Worm (Caenorhabditis elegans) whole organism, young adult: ENCODE results near the gene pat-12.
A peak's percentile ranks its signal among the peaks of the same experiment; 100 is the strongest.

Source experiments
- B0019.2 ChIP-seq: fragments of 200-800 bp; sonication (Bioruptor generic); conservative IDR thresholded peaks from 2 replicates; pipeline ENCODE4 v1.3.6; 2022; ENCODE audit warnings: missing genetic modification reagents, missing genetic modification characterization, missing compliant biosample characterization
- C17E4.6 ChIP-seq: fragments of 200-800 bp; sonication (Bioruptor generic); IDR thresholded peaks from 2 replicates; pipeline ENCODE4 v1.3.6; 2022; ENCODE audit warnings: missing genetic modification reagents, missing genetic modification characterization, missing compliant biosample characterization
- F33H1.4 ChIP-seq: fragments of 200-800 bp; sonication (Bioruptor generic); IDR thresholded peaks from 2 replicates; pipeline ENCODE4 v1.3.6; 2022; ENCODE audit warnings: missing genetic modification reagents, missing genetic modification characterization, missing compliant biosample characterization
- F39B2.1 ChIP-seq: fragments of 200-800 bp; sonication (Bioruptor generic); IDR thresholded peaks from 2 replicates; pipeline ENCODE4 v1.3.6; 2022; ENCODE audit warnings: missing genetic modification reagents, missing genetic modification characterization, missing compliant biosample characterization
- T07F8.4 ChIP-seq: sonication (generic microtip); optimal IDR thresholded peaks from 2 replicates; lab custom pipeline; 2016; ENCODE audit warnings: mild to moderate bottlenecking, missing genetic modification characterization, moderate library complexity, missing compliant biosample characterization
- Y79H2A.3 ChIP-seq: fragments of 200-800 bp; sonication (Bioruptor generic); conservative IDR thresholded peaks from 2 replicates; pipeline ENCODE4 v1.3.6; 2022; ENCODE audit warnings: missing genetic modification reagents, missing genetic modification characterization, missing compliant biosample characterization
- aptf-3 ChIP-seq: fragments of 200-800 bp; sonication (Bioruptor generic); IDR thresholded peaks from 2 replicates; pipeline ENCODE4 v1.3.6; 2022; ENCODE audit warnings: missing genetic modification characterization, missing compliant biosample characterization
- atf-7 ChIP-seq: sonication (generic microtip); optimal IDR thresholded peaks from 2 replicates; lab custom pipeline; 2017; ENCODE audit warnings: mild to moderate bottlenecking, missing genetic modification characterization, missing compliant biosample characterization
- attf-3 ChIP-seq: fragments of 200-800 bp; sonication (Bioruptor generic); conservative IDR thresholded peaks from 2 replicates; pipeline ENCODE4 v1.3.6; 2022; ENCODE audit warnings: missing genetic modification reagents, missing genetic modification characterization, missing compliant biosample characterization
- cebp-1 ChIP-seq, 2 experiments: fragments of 200-800 bp in 1 of 2; sonication (Bioruptor generic) in 1 of 2; sonication (generic microtip) in 1 of 2; IDR thresholded peaks in 1 of 2; optimal IDR thresholded peaks in 1 of 2; 2 replicates each; pipeline versions ENCODE4 v1.3.6 to Lab custom; 2017 to 2022; ENCODE audit warnings: missing compliant biosample characterization in 2 of 2, missing genetic modification characterization in 2 of 2, mild to moderate bottlenecking in 1 of 2, missing genetic modification reagents in 1 of 2, moderate library complexity in 1 of 2
- ceh-40 ChIP-seq: fragments of 200-800 bp; sonication (Bioruptor generic); IDR thresholded peaks from 2 replicates; pipeline ENCODE4 v1.3.6; 2022; ENCODE audit warnings: missing genetic modification characterization, missing compliant biosample characterization
- ceh-58 ChIP-seq: fragments of 200-800 bp; sonication (Bioruptor generic); IDR thresholded peaks from 2 replicates; pipeline ENCODE4 v1.3.6; 2022; ENCODE audit warnings: missing genetic modification characterization, missing compliant biosample characterization
- ceh-79 ChIP-seq: sonication (generic microtip); optimal IDR thresholded peaks from 2 replicates; lab custom pipeline; 2017; ENCODE audit warnings: mild to moderate bottlenecking, missing genetic modification characterization, missing compliant biosample characterization
- dpl-1 ChIP-seq: fragments of 150-350 bp; optimal IDR thresholded peaks from 2 replicates; lab custom pipeline; 2014; ENCODE audit warnings: missing biosample characterization, missing genetic modification reagents, missing genetic modification characterization
- egrh-3 ChIP-seq: fragments of 200-800 bp; sonication (Bioruptor generic); IDR thresholded peaks from 2 replicates; pipeline ENCODE4 v1.3.6; 2022; ENCODE audit warnings: missing genetic modification reagents, missing genetic modification characterization, missing compliant biosample characterization
- ekl-4 ChIP-seq: fragments of 200-800 bp; sonication (Bioruptor generic); IDR thresholded peaks from 2 replicates; pipeline ENCODE4 v1.3.6; 2022; ENCODE audit warnings: missing genetic modification reagents, missing genetic modification characterization, missing compliant biosample characterization
- gei-17 ChIP-seq: fragments of 200-800 bp; sonication (Bioruptor generic); optimal IDR thresholded peaks from 2 replicates; lab custom pipeline; 2018; ENCODE audit warnings: mild to moderate bottlenecking, missing genetic modification characterization, missing compliant biosample characterization
- him-1 ChIP-seq: sonication (generic microtip); optimal IDR thresholded peaks from 2 replicates; lab custom pipeline; 2016; ENCODE audit warnings: missing genotype, missing genetic modification reagents, missing genetic modification characterization, missing compliant biosample characterization
- hlh-12 ChIP-seq: sonication (generic microtip); optimal IDR thresholded peaks from 2 replicates; lab custom pipeline; 2016; ENCODE audit warnings: missing genetic modification characterization, missing compliant biosample characterization
- hlh-26 ChIP-seq: fragments of 200-800 bp; sonication (Bioruptor generic); conservative IDR thresholded peaks from 2 replicates; pipeline ENCODE4 v1.3.6; 2022; ENCODE audit warnings: missing genetic modification reagents, missing genetic modification characterization, missing compliant biosample characterization
- hmg-1.2 ChIP-seq: fragments of 200-800 bp; sonication (Bioruptor generic); IDR thresholded peaks from 2 replicates; pipeline ENCODE4 v1.3.6; 2022; ENCODE audit warnings: missing genetic modification reagents, missing genetic modification characterization, missing compliant biosample characterization
- lsy-27 ChIP-seq: sonication (generic microtip); optimal IDR thresholded peaks from 2 replicates; lab custom pipeline; 2017; ENCODE audit warnings: missing genetic modification characterization, mild to moderate bottlenecking, missing compliant biosample characterization, antibody characterized with exemption, missing genotype, borderline replicate concordance; ENCODE audit not compliant: insufficient read depth
- mcd-1 ChIP-seq: fragments of 200-800 bp; sonication (Bioruptor generic); IDR thresholded peaks from 2 replicates; pipeline ENCODE4 v1.3.6; 2022; ENCODE audit warnings: missing genetic modification reagents, missing genetic modification characterization, missing compliant biosample characterization
- nfya-1 ChIP-seq: sonication (generic microtip); optimal IDR thresholded peaks from 2 replicates; lab custom pipeline; 2017; ENCODE audit warnings: antibody characterized with exemption, missing compliant biosample characterization, missing genetic modification characterization, borderline replicate concordance; ENCODE audit not compliant: insufficient read depth
- nfyb-1 ChIP-seq: fragments of 200-800 bp; sonication (Bioruptor generic); IDR thresholded peaks from 2 replicates; pipeline ENCODE4 v1.3.6; 2022; ENCODE audit warnings: missing genetic modification reagents, missing genetic modification characterization, missing compliant biosample characterization
- nhr-90 ChIP-seq: sonication (generic microtip); optimal IDR thresholded peaks from 2 replicates; lab custom pipeline; 2016; ENCODE audit warnings: missing genotype, mild to moderate bottlenecking, missing genetic modification characterization, missing compliant biosample characterization
- rpc-1 ChIP-seq, 2 experiments: fragments of 150-350 bp in 1 of 2; sonication (generic microtip) in 1 of 2; optimal IDR thresholded peaks; 2 replicates each; lab custom pipeline; 2014 to 2018; ENCODE audit warnings: missing biosample characterization in 1 of 2, missing genetic modification characterization in 1 of 2, missing genetic modification reagents in 1 of 2, missing genotype in 1 of 2
- snpc-1.1 ChIP-seq: sonication (generic microtip); optimal IDR thresholded peaks from 2 replicates; lab custom pipeline; 2017; ENCODE audit warnings: missing genetic modification characterization, mild to moderate bottlenecking, missing compliant biosample characterization, antibody characterized with exemption, moderate library complexity, missing genotype, missing genetic modification reagents; ENCODE audit not compliant: insufficient read depth
- somi-1 ChIP-seq: fragments of 200-800 bp; sonication (Bioruptor generic); optimal IDR thresholded peaks from 2 replicates; lab custom pipeline; 2018; ENCODE audit warnings: mild to moderate bottlenecking, missing genetic modification characterization, missing compliant biosample characterization
- tbp1 ChIP-seq: fragments of 200-800 bp; sonication (Bioruptor generic); optimal IDR thresholded peaks from 2 replicates; lab custom pipeline; 2018; ENCODE audit warnings: mild to moderate bottlenecking, missing genetic modification characterization, missing compliant biosample characterization
- tlf-1 ChIP-seq: fragments of 200-800 bp; sonication (Bioruptor generic); optimal IDR thresholded peaks from 2 replicates; lab custom pipeline; 2018; ENCODE audit warnings: mild to moderate bottlenecking, missing genetic modification characterization, missing compliant biosample characterization
- ztf-6 ChIP-seq: fragments of 200-800 bp; sonication (Bioruptor generic); IDR thresholded peaks from 2 replicates; pipeline ENCODE4 v1.3.6; 2022; ENCODE audit warnings: missing genetic modification reagents, missing genetic modification characterization, missing compliant biosample characterization

pat-12 gene

ce11 chrIII:782503-782902 is 30.3 kb upstream of the pat-12 start:
- 0 out of 2 replicates have a peak, but pooled peaks have one; percentile 9 for TF ChIP-seq cebp-1 (GFP tag; IDR thresholded peaks at IDR 0.05; lab: Robert Waterston, UW)
- TF ChIP-seq cebp-1 (tag; optimal IDR thresholded peaks at IDR 0.05; lab: Kevin White, UChicago): peak; percentile 80
- no peak for TF ChIP-seq ekl-4

- no peak for TF ChIP-seq C17E4.6
- TF ChIP-seq F39B2.1 (GFP tag; lab: Robert Waterston, UW): no peak
- no peak for TF ChIP-seq tbp1 (GFP tag; lab: Kevin White, UChicago)
- TF ChIP-seq egrh-3 (GFP tag; lab: Robert Waterston, UW): no peak
- no peak for TF ChIP-seq mcd-1
- TF ChIP-seq hlh-26 (GFP tag; lab: Robert Waterston, UW): no peak
- no peak for TF ChIP-seq ztf-6 (GFP tag; lab: Robert Waterston, UW)
- TF ChIP-seq hmg-1.2 (GFP tag; lab: Robert Waterston, UW): no peak
- no peak for TF ChIP-seq hlh-12
- no peak for TF ChIP-seq T07F8.4 (tag; lab: Kevin White, UChicago)
- TF ChIP-seq ceh-40: no peak
- no peak for TF ChIP-seq B0019.2
- no peak for TF ChIP-seq attf-3 (GFP tag; lab: Robert Waterston, UW)
- TF ChIP-seq F33H1.4 (GFP tag; lab: Robert Waterston, UW): no peak
- TF ChIP-seq tlf-1 (GFP tag; lab: Kevin White, UChicago): no peak
- no peak for TF ChIP-seq atf-7 (tag; lab: Kevin White, UChicago)
- no peak for TF ChIP-seq lsy-27
Observed at ce11 chrIII:778771-779170, 26.5 kb upstream of the pat-12 start, which contains the start of gene alh-11. alh-11 (minus strand) TSS chrIII:778871.

- no peak for TF ChIP-seq hmg-1.2 (GFP tag; lab: Robert Waterston, UW)
- no peak for TF ChIP-seq Y79H2A.3
- TF ChIP-seq snpc-1.1 (tag; lab: Kevin White, UChicago): no peak
- TF ChIP-seq gei-17 (GFP tag; lab: Kevin White, UChicago): no peak
- TF ChIP-seq nfya-1 (tag; lab: Kevin White, UChicago): no peak
- TF ChIP-seq dpl-1: no peak
- TF ChIP-seq nfyb-1 (GFP tag; lab: Robert Waterston, UW): no peak
- no peak for TF ChIP-seq nhr-90 (tag; lab: Kevin White, UChicago)
- no peak for TF ChIP-seq aptf-3 (GFP tag; lab: Robert Waterston, UW)
- TF ChIP-seq somi-1: no peak
- TF ChIP-seq ceh-79 (tag; lab: Kevin White, UChicago): no peak
Observed at ce11 chrIII:775443-775842, 23.2 kb upstream of the pat-12 start.

- TF ChIP-seq ceh-58 (GFP tag; lab: Robert Waterston, UW) (no peak), nhr-90 (tag; lab: Kevin White, UChicago) (no peak), lsy-27 (no peak), hlh-26 (GFP tag; lab: Robert Waterston, UW) (no peak), him-1 (tag; lab: Kevin White, UChicago) (no peak), rpc-1 (optimal IDR thresholded peaks at IDR 0.05; lab: Kevin White, UChicago) (no peak), rpc-1 (tag; optimal IDR thresholded peaks at IDR 0.05; lab: Kevin White, UChicago) (no peak)
Observed at ce11 chrIII:773114-773513, 20.9 kb upstream of the pat-12 start, which contains the start of gene cyn-6. cyn-6 (plus strand) TSS chrIII:773414.
